Worm (Caenorhabditis elegans): ENCODE measurements around the gene nhr-263.
A peak's percentile ranks its signal among the peaks of the same experiment; 100 is the strongest.

Gene nhr-263

DNA sequence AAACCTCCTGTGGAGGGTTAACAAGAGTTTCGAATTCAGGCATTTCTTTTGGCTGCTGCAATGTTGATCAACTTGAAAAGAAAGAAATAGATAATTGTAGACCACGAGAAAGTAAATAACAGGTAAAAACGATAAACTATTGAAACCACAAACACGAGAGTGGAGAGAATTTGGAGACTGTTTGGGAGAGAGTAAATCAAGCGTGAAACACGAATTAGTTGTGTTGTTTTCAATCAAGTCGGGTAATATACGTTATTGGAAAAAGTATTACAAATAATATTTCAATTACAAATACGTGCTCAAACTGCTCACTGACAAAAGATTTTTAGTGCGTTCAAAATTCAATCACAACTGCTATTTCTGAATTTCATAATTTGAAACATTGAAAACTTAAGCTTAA lies 39.2 kb upstream of the nhr-263 start, which contains the start of gene C03G6.17:
TSS of gene C03G6.17 (minus strand) at position 101 of the 400 bp plus-strand sequence.
- no peak for TF ChIP-seq C38D4.7 (GFP tag; optimal IDR thresholded peaks at IDR 0.05)

DNA sequence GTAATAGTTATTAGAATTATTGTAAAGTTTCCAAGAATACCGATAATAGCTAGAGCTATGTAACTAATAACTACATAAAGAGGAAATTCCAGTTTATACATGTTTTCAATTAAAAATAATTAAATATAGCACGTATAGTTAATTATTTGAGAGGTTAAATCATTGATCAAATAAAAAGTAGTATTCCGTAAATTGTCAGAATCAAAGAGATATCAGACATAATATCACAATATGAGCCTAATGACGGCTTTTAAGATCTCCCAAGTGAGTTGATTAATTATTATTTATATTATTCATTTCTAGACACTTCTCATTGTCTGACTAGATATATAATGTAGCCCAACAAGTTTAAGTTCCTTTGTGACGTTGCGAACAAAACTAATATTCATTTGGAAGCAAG lies 37.5 kb upstream of the nhr-263 start, which contains the start of gene srsx-24:
TSS of gene srsx-24 (minus strand) at position 101 of the 400 bp plus-strand sequence.
- TF ChIP-seq mec-3 (tag; optimal IDR thresholded peaks at IDR 0.05; ENCODE audit: borderline replicate concordance) (no peak), pros-1 (tag; optimal IDR thresholded peaks at IDR 0.05) (no peak), ceh-48 (tag; optimal IDR thresholded peaks at IDR 0.05) (no peak), pha-2 (tag; optimal IDR thresholded peaks at IDR 0.05) (no peak), madf-2 (tag; optimal IDR thresholded peaks at IDR 0.05) (no peak), ttx-3 (tag; optimal IDR thresholded peaks at IDR 0.05) (no peak)

DNA sequence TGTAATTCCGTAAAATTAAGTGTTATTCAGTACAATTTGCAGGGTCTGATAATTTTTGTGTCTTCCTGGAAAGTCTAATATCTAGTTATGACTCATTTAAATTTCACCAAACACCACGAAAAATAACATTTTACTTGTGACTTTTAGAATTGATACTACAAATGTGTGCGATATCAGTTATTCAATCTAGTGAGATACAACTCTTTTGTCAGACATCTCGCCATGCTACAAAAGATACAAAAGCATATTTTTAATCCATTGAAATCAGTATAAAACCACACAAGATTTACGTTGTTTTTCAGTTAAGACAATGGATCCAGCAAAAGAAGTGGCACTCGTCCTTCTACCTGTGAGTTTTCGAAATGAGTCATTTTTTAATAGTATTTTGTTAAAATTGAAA lies 32.2 kb upstream of the nhr-263 start, which contains the start of gene srx-56:
TSS of gene srx-56 (plus strand) at position 301 of the 400 bp plus-strand sequence.
- no peak for TF ChIP-seq tbx-7 (tag; optimal IDR thresholded peaks at IDR 0.05)
- TF ChIP-seq ets-4 (tag; optimal IDR thresholded peaks at IDR 0.05) = no peak
- TF ChIP-seq ceh-48 (tag; optimal IDR thresholded peaks at IDR 0.05) = no peak
- TF ChIP-seq ztf-16 (tag; optimal IDR thresholded peaks at IDR 0.05) = no peak
- no peak for TF ChIP-seq che-1 (tag; optimal IDR thresholded peaks at IDR 0.05)
- no peak for TF ChIP-seq nhr-11 (tag; optimal IDR thresholded peaks at IDR 0.05)
- TF ChIP-seq hlh-15 (tag; optimal IDR thresholded peaks at IDR 0.05) = no peak
- no peak for TF ChIP-seq lim-6 (tag; optimal IDR thresholded peaks at IDR 0.05)
- TF ChIP-seq dmd-4 (tag; optimal IDR thresholded peaks at IDR 0.05; ENCODE audit: borderline replicate concordance) = no peak
- no peak for TF ChIP-seq syd-9 (tag; optimal IDR thresholded peaks at IDR 0.05)
- no peak for TF ChIP-seq hlh-13 (GFP tag; optimal IDR thresholded peaks at IDR 0.05)
- TF ChIP-seq pax-1 (tag; optimal IDR thresholded peaks at IDR 0.05) = no peak
- TF ChIP-seq pat-9 (tag; optimal IDR thresholded peaks at IDR 0.05) = no peak
- TF ChIP-seq madf-2 (tag; optimal IDR thresholded peaks at IDR 0.05) = no peak
- TF ChIP-seq ceh-31 (tag; optimal IDR thresholded peaks at IDR 0.05) = no peak

DNA sequence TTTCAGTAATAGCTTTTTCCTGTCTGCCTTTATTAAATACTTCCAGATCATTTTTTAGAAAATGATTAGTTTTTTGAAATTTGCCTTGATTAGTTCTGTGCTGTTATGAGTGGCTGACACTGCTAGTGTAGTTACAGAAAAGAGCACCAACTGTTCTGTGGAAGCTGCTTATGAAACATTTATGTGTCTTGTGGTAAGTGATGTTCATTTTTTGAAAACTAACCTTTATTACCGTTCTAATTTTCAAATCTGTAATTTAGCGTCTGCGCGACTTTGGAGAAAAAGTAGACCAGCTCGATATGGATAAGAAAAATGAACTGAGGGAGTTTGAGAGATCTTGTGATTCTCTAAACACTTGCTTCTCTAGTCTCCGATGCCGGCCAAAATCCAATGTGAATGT lies 27.7 kb upstream of the nhr-263 start, which contains the start of gene srj-14:
TSS of gene srj-14 (plus strand) at position 131 of the 400 bp plus-strand sequence.
- no peak for TF ChIP-seq hlh-15 (tag; optimal IDR thresholded peaks at IDR 0.05)
- TF ChIP-seq ceh-34 (tag; optimal IDR thresholded peaks at IDR 0.05) = no peak
- no peak for TF ChIP-seq che-1 (tag; optimal IDR thresholded peaks at IDR 0.05)
- no peak for TF ChIP-seq ets-4 (tag; optimal IDR thresholded peaks at IDR 0.05)
- TF ChIP-seq mec-3 (tag; optimal IDR thresholded peaks at IDR 0.05; ENCODE audit: borderline replicate concordance) = no peak
- no peak for TF ChIP-seq K02D7.2 (tag; optimal IDR thresholded peaks at IDR 0.05)
- TF ChIP-seq madf-2 (tag; optimal IDR thresholded peaks at IDR 0.05) = no peak
- TF ChIP-seq elt-2 (tag; optimal IDR thresholded peaks at IDR 0.05) = no peak
- TF ChIP-seq fax-1 (tag; optimal IDR thresholded peaks at IDR 0.05) = no peak
- no peak for TF ChIP-seq ceh-9 (tag; optimal IDR thresholded peaks at IDR 0.05)
- TF ChIP-seq pag-3 (tag; optimal IDR thresholded peaks at IDR 0.05; ENCODE audit: borderline replicate concordance) = no peak
- no peak for TF ChIP-seq eyg-1 (tag; optimal IDR thresholded peaks at IDR 0.05)
- no peak for TF ChIP-seq ttx-3 (tag; optimal IDR thresholded peaks at IDR 0.05)

DNA sequence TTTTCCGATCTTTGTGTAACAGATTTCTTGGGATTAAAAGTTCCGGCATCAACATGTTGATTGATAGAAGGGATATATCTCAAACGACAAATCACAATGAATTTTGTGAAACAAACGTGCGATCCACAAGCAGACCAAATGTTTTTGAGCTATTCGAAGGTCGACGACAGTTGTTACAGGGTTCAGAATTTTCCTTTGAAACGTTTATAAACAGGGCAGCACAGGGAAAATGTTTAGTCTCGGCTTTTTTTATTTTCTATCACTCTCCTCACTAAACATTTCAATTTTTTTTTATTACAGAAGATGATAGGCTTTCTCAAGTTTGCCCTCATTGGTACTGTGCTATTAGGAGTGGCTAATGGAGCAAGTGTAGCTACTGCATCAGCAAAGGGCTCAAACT lies 23.1 kb upstream of the nhr-263 start, which contains the start of gene exc-13:
TSS of gene exc-13 (plus strand) at position 301 of the 400 bp plus-strand sequence.
- TF ChIP-seq mec-3 (tag; optimal IDR thresholded peaks at IDR 0.05; ENCODE audit: borderline replicate concordance) (no peak), ceh-45 (GFP tag; IDR thresholded peaks at IDR 0.05) (no peak), unc-42 (tag; optimal IDR thresholded peaks at IDR 0.05) (no peak), unc-55 (GFP tag; optimal IDR thresholded peaks at IDR 0.05) (no peak)

DNA sequence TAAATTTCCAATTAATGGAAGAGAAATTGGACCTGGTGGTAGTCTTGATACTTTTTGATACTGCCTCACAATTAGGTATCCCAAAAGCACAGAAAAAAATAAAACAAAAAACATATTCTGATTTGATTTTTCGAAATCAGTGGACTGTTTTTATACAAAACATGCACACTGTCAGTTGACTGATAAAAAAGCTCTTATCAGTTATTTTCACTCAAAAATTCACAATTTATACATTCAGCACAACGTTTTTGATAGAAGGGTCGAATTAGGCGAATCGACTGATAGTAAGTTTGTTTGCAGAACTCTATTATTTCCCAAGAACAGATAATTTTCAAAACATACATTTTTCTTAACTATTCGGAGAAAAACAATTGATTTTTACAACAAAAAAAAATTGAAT lies 22.2 kb upstream of the nhr-263 start, which contains the start of gene cyp-35A2:
TSS of gene cyp-35A2 (minus strand) at position 124 of the 400 bp plus-strand sequence.
- no peak for TF ChIP-seq T23F11.4 (GFP tag; optimal IDR thresholded peaks at IDR 0.05)
- TF ChIP-seq sox-2 (GFP tag; IDR thresholded peaks at IDR 0.05) = no peak
- TF ChIP-seq elt-2 (tag; optimal IDR thresholded peaks at IDR 0.05) = peak; percentile 64
